Worm (Caenorhabditis elegans) whole organism, midembryonic: Measurements from ENCODE around the gene B0454.8.

ENCODE experiments used
- T22C8.4 ChIP-seq: fragments of 200-800 bp; sonication (Bioruptor generic); IDR thresholded peaks from 2 replicates; pipeline ENCODE4 v1.3.6; 2022; ENCODE audit warnings: missing genetic modification characterization, missing compliant biosample characterization
- flt-1 ChIP-seq: fragments of 200-800 bp; sonication (Bioruptor generic); IDR thresholded peaks from 2 replicates; pipeline ENCODE4 v1.3.6; 2022; ENCODE audit warnings: missing genetic modification characterization, missing compliant biosample characterization
- klf-2 ChIP-seq: fragments of 200-800 bp; sonication (Bioruptor generic); conservative IDR thresholded peaks from 2 replicates; pipeline ENCODE4 v1.3.6; 2022; ENCODE audit warnings: missing genetic modification reagents, missing genetic modification characterization, missing compliant biosample characterization
- med-1 ChIP-seq: sonication (generic microtip); optimal IDR thresholded peaks from 2 replicates; lab custom pipeline; 2017; ENCODE audit warnings: missing genetic modification characterization, mild to moderate bottlenecking, missing compliant biosample characterization, antibody characterized with exemption, missing genetic modification reagents; ENCODE audit not compliant: insufficient read depth
- ref-1 ChIP-seq: fragments of 200-800 bp; sonication (Bioruptor generic); conservative IDR thresholded peaks from 2 replicates; pipeline ENCODE4 v1.3.6; 2022; ENCODE audit warnings: missing genetic modification reagents, missing genetic modification characterization, missing compliant biosample characterization

DNA sequence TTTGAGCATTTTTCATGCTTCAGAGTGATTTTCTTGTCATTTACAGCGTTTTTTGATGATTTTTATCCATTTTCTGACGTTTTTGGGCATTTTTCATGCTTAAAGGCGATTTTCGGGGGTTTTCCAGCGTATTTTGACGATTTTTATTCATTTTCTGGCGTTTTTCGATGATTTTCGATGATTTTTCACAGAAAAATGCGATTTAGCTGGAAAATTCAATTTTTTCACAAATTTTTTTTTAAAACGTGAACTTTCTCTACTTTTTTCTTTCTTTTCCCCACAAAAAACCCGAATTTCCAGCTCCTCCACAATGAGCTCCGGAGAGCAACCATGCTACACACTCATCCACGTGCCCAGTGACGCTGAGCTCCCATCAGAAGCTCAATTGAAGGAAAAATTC, 35.2 kb upstream of the B0454.8 start, which contains the start of gene copb-1:
- TF ChIP-seq klf-2 (no peak), flt-1 (GFP tag; lab: Robert Waterston, UW) (no peak), med-1 (GFP tag; lab: Kevin White, UChicago) (no peak), ref-1 (GFP tag; lab: Robert Waterston, UW) (no peak), T22C8.4 (GFP tag; lab: Robert Waterston, UW) (no peak)
